Fruit fly (Drosophila melanogaster) Kc167 (cell line): Measurements from ENCODE around the gene Tep4.

Experiments
- Myc ChIP-seq: fragments of >200 bp; optimal IDR thresholded peaks from 2 replicates; lab custom pipeline; 2017; ENCODE audit warnings: missing external identifiers
- insv ChIP-seq: fragments of >200 bp; optimal IDR thresholded peaks from 3 replicates; lab custom pipeline; 2018; ENCODE audit warnings: missing external identifiers
- psq ChIP-seq: fragments of >200 bp; optimal IDR thresholded peaks from 2 replicates; lab custom pipeline; 2017; ENCODE audit warnings: missing external identifiers
- ttk ChIP-seq: sonication (Bioruptor generic); optimal IDR thresholded peaks from 2 replicates; lab custom pipeline; 2017; ENCODE audit warnings: missing external identifiers

dm6 chr2L:19574959-19575625 is 26.8 kb downstream of the Tep4 start:
- TF ChIP-seq ttk, result no peak
- TF ChIP-seq psq (lab: Kevin White, UChicago), result no peak
- no peak for TF ChIP-seq insv (lab: Kevin White, UChicago)
- TF ChIP-seq Myc (lab: Kevin White, UChicago), result no peak
